Worm (Caenorhabditis elegans) whole organism, L4 larva: ENCODE data around the gene tsp-20.

ENCODE experiments used
- F10B5.3 ChIP-seq: sonication (generic microtip); optimal IDR thresholded peaks from 2 replicates; lab custom pipeline; 2016; ENCODE audit warnings: mild to moderate bottlenecking, missing genetic modification characterization, missing compliant biosample characterization
- T26A8.4 ChIP-seq: fragments of 200-800 bp; sonication (Bioruptor generic); IDR thresholded peaks from 2 replicates; pipeline ENCODE4 v1.3.6; 2022; ENCODE audit warnings: missing genetic modification characterization, missing compliant biosample characterization
- Y105C5A.15 ChIP-seq: fragments of 200-800 bp; sonication (Bioruptor generic); IDR thresholded peaks from 2 replicates; pipeline ENCODE4 v1.3.6; 2022; ENCODE audit warnings: missing genetic modification characterization, missing compliant biosample characterization
- ZK546.5 ChIP-seq, 2 experiments: sonication (generic microtip); optimal IDR thresholded peaks; 2 replicates each; lab custom pipeline; 2017; ENCODE audit warnings: missing biosample characterization in 2 of 2, missing genetic modification characterization in 2 of 2
- aha-1 ChIP-seq: fragments of 150-350 bp; peaks from one replicate; lab custom pipeline; 2014; ENCODE audit warnings: missing biosample characterization, missing genetic modification characterization
- aly-2 ChIP-seq: sonication (generic microtip); optimal IDR thresholded peaks from 2 replicates; lab custom pipeline; 2018; ENCODE audit warnings: missing biosample characterization, missing genetic modification characterization
- ceh-62 ChIP-seq: sonication (generic microtip); optimal IDR thresholded peaks from 2 replicates; lab custom pipeline; 2017; ENCODE audit warnings: missing biosample characterization, missing genetic modification characterization
- ceh-82 ChIP-seq: sonication (generic microtip); optimal IDR thresholded peaks from 2 replicates; lab custom pipeline; 2017; ENCODE audit warnings: missing biosample characterization, missing genetic modification characterization
- daf-12 ChIP-seq: fragments of 150-350 bp; optimal IDR thresholded peaks from 2 replicates; lab custom pipeline; 2014; ENCODE audit warnings: missing biosample characterization, missing genetic modification reagents, missing genetic modification characterization
- daf-19 ChIP-seq: fragments of 200-800 bp; sonication (Bioruptor generic); conservative IDR thresholded peaks from 2 replicates; pipeline ENCODE4 v1.3.6; 2022; ENCODE audit warnings: missing genetic modification characterization, missing compliant biosample characterization
- daf-8 ChIP-seq: fragments of 200-800 bp; sonication (Bioruptor generic); IDR thresholded peaks from 2 replicates; pipeline ENCODE4 v1.3.6; 2022; ENCODE audit warnings: missing genetic modification characterization, missing compliant biosample characterization
- dmd-6 ChIP-seq: fragments of 200-800 bp; sonication (Bioruptor generic); IDR thresholded peaks from 2 replicates; pipeline ENCODE4 v1.3.6; 2022; ENCODE audit warnings: missing genetic modification reagents, missing genetic modification characterization, missing compliant biosample characterization
- duxl-1 ChIP-seq: sonication (generic microtip); optimal IDR thresholded peaks from 2 replicates; lab custom pipeline; 2016; ENCODE audit warnings: mild to moderate bottlenecking, missing genetic modification characterization, moderate library complexity, missing compliant biosample characterization; ENCODE audit not compliant: poor library complexity
- hlh-11 ChIP-seq: fragments of 200-800 bp; sonication (Bioruptor generic); optimal IDR thresholded peaks from 2 replicates; lab custom pipeline; 2018; ENCODE audit warnings: mild to moderate bottlenecking, missing genetic modification characterization, missing compliant biosample characterization
- lim-7 ChIP-seq: fragments of 200-800 bp; sonication (Bioruptor generic); IDR thresholded peaks from 2 replicates; pipeline ENCODE4 v1.3.6; 2022; ENCODE audit warnings: missing genetic modification characterization, missing compliant biosample characterization
- lin-1 ChIP-seq: fragments of 200-800 bp; sonication (Bioruptor generic); IDR thresholded peaks from 2 replicates; pipeline ENCODE4 v1.3.6; 2022; ENCODE audit warnings: missing genetic modification reagents, missing genetic modification characterization, missing compliant biosample characterization
- lin-15B ChIP-seq: fragments of 150-350 bp; sonication (generic microtip); optimal IDR thresholded peaks from 3 replicates; lab custom pipeline; 2014; ENCODE audit warnings: missing biosample characterization, missing genetic modification characterization
- lin-38 ChIP-seq: fragments of 200-800 bp; sonication (Bioruptor generic); IDR thresholded peaks from 2 replicates; pipeline ENCODE4 v1.3.6; 2022; ENCODE audit warnings: missing genetic modification reagents, missing genetic modification characterization, missing compliant biosample characterization
- madf-9 ChIP-seq: fragments of 200-800 bp; sonication (Bioruptor generic); conservative IDR thresholded peaks from 2 replicates; pipeline ENCODE4 v1.3.6; 2022; ENCODE audit warnings: missing genetic modification reagents, missing genetic modification characterization, missing compliant biosample characterization
- mes-2 ChIP-seq: sonication (generic microtip); optimal IDR thresholded peaks from 2 replicates; lab custom pipeline; 2016; ENCODE audit warnings: missing genotype, mild to moderate bottlenecking, missing genetic modification characterization, missing compliant biosample characterization; ENCODE audit not compliant: poor library complexity, severe bottlenecking
- mxl-3 ChIP-seq: fragments of 200-800 bp; sonication (Bioruptor generic); optimal IDR thresholded peaks from 2 replicates; lab custom pipeline; 2018; ENCODE audit warnings: mild to moderate bottlenecking, missing genetic modification characterization, missing compliant biosample characterization
- nhr-237 ChIP-seq: sonication (generic microtip); optimal IDR thresholded peaks from 2 replicates; lab custom pipeline; 2017; ENCODE audit warnings: missing biosample characterization, missing genetic modification characterization
- nhr-25 ChIP-seq: sonication (generic microtip); optimal IDR thresholded peaks from 2 replicates; lab custom pipeline; 2017; ENCODE audit warnings: missing genetic modification characterization, mild to moderate bottlenecking, missing compliant biosample characterization, antibody characterized with exemption, moderate library complexity, borderline replicate concordance; ENCODE audit not compliant: insufficient read depth
- nhr-28 ChIP-seq: fragments of 150-350 bp; optimal IDR thresholded peaks from 2 replicates; lab custom pipeline; 2014; ENCODE audit warnings: missing biosample characterization, missing genetic modification characterization
- nhr-41 ChIP-seq: fragments of 200-800 bp; sonication (Bioruptor generic); IDR thresholded peaks from 2 replicates; pipeline ENCODE4 v1.3.6; 2022; ENCODE audit warnings: missing genetic modification reagents, missing genetic modification characterization, missing compliant biosample characterization
- php-3 ChIP-seq: fragments of 200-800 bp; sonication (Bioruptor generic); IDR thresholded peaks from 2 replicates; pipeline ENCODE4 v1.3.6; 2022; ENCODE audit warnings: missing genetic modification reagents, missing genetic modification characterization, missing compliant biosample characterization
- spr-1 ChIP-seq: sonication (generic microtip); optimal IDR thresholded peaks from 2 replicates; lab custom pipeline; 2016; ENCODE audit warnings: mild to moderate bottlenecking, missing genetic modification characterization, missing compliant biosample characterization
- tra-1 ChIP-seq: fragments of 200-800 bp; sonication (Bioruptor generic); IDR thresholded peaks from 2 replicates; pipeline ENCODE4 v1.3.6; 2022; ENCODE audit warnings: missing genetic modification reagents, missing genetic modification characterization, missing compliant biosample characterization
- unc-62 ChIP-seq, 3 experiments: fragments of 150-350 bp in 1 of 3; sonication (generic microtip); optimal IDR thresholded peaks in 2 of 3; peaks in 1 of 3; 1 replicate in 1 of 3; 2 replicates in 2 of 3; lab custom pipeline; 2014 to 2017; ENCODE audit warnings: missing biosample characterization in 3 of 3, missing genetic modification characterization in 3 of 3, missing genetic modification reagents in 3 of 3, missing genotype in 1 of 3
- zfp-2 ChIP-seq: sonication (generic microtip); optimal IDR thresholded peaks from 2 replicates; lab custom pipeline; 2016; ENCODE audit warnings: mild to moderate bottlenecking, missing genetic modification characterization, missing compliant biosample characterization
- zfp-3 ChIP-seq: fragments of 200-800 bp; sonication (Bioruptor generic); conservative IDR thresholded peaks from 2 replicates; pipeline ENCODE4 v1.3.6; 2022; ENCODE audit warnings: missing genetic modification reagents, missing genetic modification characterization, missing compliant biosample characterization
- ztf-7 ChIP-seq: fragments of 150-350 bp; optimal IDR thresholded peaks from 2 replicates; lab custom pipeline; 2014; ENCODE audit warnings: missing biosample characterization, missing genetic modification characterization

The tsp-20 gene

ce11 chrX:12073764-12074163, 39.9 kb upstream of the tsp-20 start, which contains the start of gene tmem-145:
TSS of gene tmem-145 (minus strand) at chrX:12073864.
- no peak for TF ChIP-seq lin-15B
- TF ChIP-seq ceh-62, result no peak
- TF ChIP-seq madf-9 (GFP tag; lab: Robert Waterston, UW), result no peak
- TF ChIP-seq F10B5.3 (tag; lab: Kevin White, UChicago), result no peak
- TF ChIP-seq zfp-2 (tag; lab: Kevin White, UChicago), result no peak
- TF ChIP-seq spr-1 (tag; lab: Kevin White, UChicago), result no peak
- no peak for TF ChIP-seq ZK546.5 (tag; optimal IDR thresholded peaks at IDR 0.05; lab: Kevin White, UChicago)
- TF ChIP-seq mxl-3 (GFP tag; lab: Kevin White, UChicago), result no peak
- TF ChIP-seq tra-1, result no peak
- no peak for TF ChIP-seq lin-1 (GFP tag; lab: Robert Waterston, UW)
- no peak for TF ChIP-seq aly-2 (tag; lab: Kevin White, UChicago)
- TF ChIP-seq nhr-41 (GFP tag; lab: Robert Waterston, UW), result no peak
- TF ChIP-seq dmd-6 (GFP tag; lab: Robert Waterston, UW), result no peak
- TF ChIP-seq zfp-3, result no peak
- no peak for TF ChIP-seq mes-2 (tag; lab: Kevin White, UChicago)

ce11 chrX:12068250-12068649, 34.4 kb upstream of the tsp-20 start, which contains the start of gene lgc-24:
TSS of gene lgc-24 (plus strand) at chrX:12068550.
- no peak for TF ChIP-seq Y105C5A.15
- TF ChIP-seq unc-62 (GFP tag; optimal IDR thresholded peaks at IDR 0.05 in 1 of 2; lab: Kevin White, UChicago), result peak in 1 of 2 experiments; percentile 67
- TF ChIP-seq unc-62 (tag; optimal IDR thresholded peaks at IDR 0.05; lab: Kevin White, UChicago), result no peak

ce11 chrX:12064908-12065307, 31.1 kb upstream of the tsp-20 start, which contains the start of gene lgc-23:
TSS of gene lgc-23 (plus strand) at chrX:12065208.
- no peak for TF ChIP-seq nhr-25 (tag; lab: Kevin White, UChicago)
- TF ChIP-seq duxl-1, result no peak
- no peak for TF ChIP-seq mes-2 (tag; lab: Kevin White, UChicago)
- no peak for TF ChIP-seq daf-8 (GFP tag; lab: Robert Waterston, UW)
- no peak for TF ChIP-seq hlh-11 (tag; lab: Kevin White, UChicago)
- TF ChIP-seq lim-7 (GFP tag; lab: Robert Waterston, UW), result no peak
- TF ChIP-seq daf-12 (tag; lab: Kevin White, UChicago), result no peak
- TF ChIP-seq php-3 (GFP tag; lab: Robert Waterston, UW), result no peak
- no peak for TF ChIP-seq lin-38 (GFP tag; lab: Robert Waterston, UW)
- TF ChIP-seq ceh-82 (tag; lab: Kevin White, UChicago), result no peak
- TF ChIP-seq mxl-3 (GFP tag; lab: Kevin White, UChicago), result no peak

- TF ChIP-seq daf-19 (GFP tag; lab: Robert Waterston, UW), result no peak
- peak; percentile 16 for TF ChIP-seq aha-1 (tag; lab: Kevin White, UChicago)
These were observed 23.1 kb upstream of the tsp-20 start, which contains the start of gene B0198.3 for ce11 chrX:12056973-12057372. TSS of gene B0198.3 (minus strand) at chrX:12057073.

- TF ChIP-seq spr-1 (tag; lab: Kevin White, UChicago) (no peak), nhr-28 (tag; lab: Kevin White, UChicago) (peak; percentile 18)
These were observed 4.9 kb upstream of the tsp-20 start for ce11 chrX:12038728-12039127.

- no peak for TF ChIP-seq ceh-82 (tag; lab: Kevin White, UChicago)
- no peak for TF ChIP-seq daf-12 (tag; lab: Kevin White, UChicago)
- TF ChIP-seq nhr-237 (tag; lab: Kevin White, UChicago), result no peak
- TF ChIP-seq ztf-7 (tag; lab: Kevin White, UChicago), result no peak
- TF ChIP-seq T26A8.4 (GFP tag; lab: Robert Waterston, UW), result no peak
These were observed 4.1 kb upstream of the tsp-20 start for ce11 chrX:12037978-12038377.
